Fruit fly (Drosophila melanogaster): ENCODE data around the gene CG32485.

CG32485 gene

dm6 chr3L:3070274-3071204, 20.4 kb downstream of the CG32485 start, which contains the start of the genes CG32486 and PAN3:
CG32486 (minus strand) TSS chr3L:3070839.
PAN3 (plus strand) TSS chr3L:3071133.
- TF ChIP-seq CG32121 (GFP tag; IDR thresholded peaks at IDR 0.05) (no peak), CG9948 (tag; optimal IDR thresholded peaks at IDR 0.05) (no peak), CG12605 (GFP tag; IDR thresholded peaks at IDR 0.05) (peak; percentile 28), CG8159 (tag; optimal IDR thresholded peaks at IDR 0.05) (peak; percentile 26), CG13204 (GFP tag; optimal IDR thresholded peaks at IDR 0.05) (peak; percentile 42), Ets98B (GFP tag; IDR thresholded peaks at IDR 0.05) (peak; percentile 36; the same call in 1 of the 2 replicates), CG4496 (GFP tag; IDR thresholded peaks at IDR 0.05) (0 out of 3 replicates have a peak, but pooled peaks have one; percentile 48), rn (GFP tag; IDR thresholded peaks at IDR 0.05) (no peak), fd96Ca (GFP tag; IDR thresholded peaks at IDR 0.05) (peak; percentile 52; the same call in 1 of the 3 replicates), gl (tag; optimal IDR thresholded peaks at IDR 0.05) (peak; percentile 10), CG8301 (tag; optimal IDR thresholded peaks at IDR 0.05) (peak; percentile 8), Snoo (tag; optimal IDR thresholded peaks at IDR 0.05) (no peak), CG10348 (GFP tag; IDR thresholded peaks at IDR 0.05) (no peak), D1 (tag; optimal IDR thresholded peaks at IDR 0.05) (no peak), Pif1A (GFP tag; optimal IDR thresholded peaks at IDR 0.05) (no peak), CG17806 (tag; optimal IDR thresholded peaks at IDR 0.05) (no peak), CG34367 (tag; optimal IDR thresholded peaks at IDR 0.05) (peak; percentile 16), EcR (GFP tag; optimal IDR thresholded peaks at IDR 0.05) (peak; percentile 49), Pif1B (GFP tag; optimal IDR thresholded peaks at IDR 0.05) (no peak), CG14655 (GFP tag; optimal IDR thresholded peaks at IDR 0.05) (no peak), CG15710 (tag; optimal IDR thresholded peaks at IDR 0.05) (peak; percentile 7)

- TF ChIP-seq CG10348 (GFP tag; IDR thresholded peaks at IDR 0.05) (no peak), Ets98B (GFP tag; IDR thresholded peaks at IDR 0.05) (no peak; the same call in 1 of the 2 replicates), CG4496 (GFP tag; IDR thresholded peaks at IDR 0.05) (no peak), CG15710 (tag; optimal IDR thresholded peaks at IDR 0.05) (peak; percentile 19), fd96Ca (GFP tag; IDR thresholded peaks at IDR 0.05) (no peak; the same call in 2 of the 3 replicates), CG9948 (tag; optimal IDR thresholded peaks at IDR 0.05) (peak; percentile 69), gl (tag; optimal IDR thresholded peaks at IDR 0.05) (no peak), CG34367 (tag; optimal IDR thresholded peaks at IDR 0.05) (peak; percentile 16), CG8301 (tag; optimal IDR thresholded peaks at IDR 0.05) (peak; percentile 14), CG17806 (tag; optimal IDR thresholded peaks at IDR 0.05) (peak; percentile 58), CG8159 (tag; optimal IDR thresholded peaks at IDR 0.05) (peak; percentile 51), Pif1A (GFP tag; optimal IDR thresholded peaks at IDR 0.05) (peak; percentile 48), CG32121 (GFP tag; IDR thresholded peaks at IDR 0.05) (no peak), CG12605 (GFP tag; IDR thresholded peaks at IDR 0.05) (0 out of 2 replicates have a peak, but pooled peaks have one; percentile 27), D1 (tag; optimal IDR thresholded peaks at IDR 0.05) (peak; percentile 61), EcR (GFP tag; optimal IDR thresholded peaks at IDR 0.05) (no peak), CG13204 (GFP tag; optimal IDR thresholded peaks at IDR 0.05) (peak; percentile 19), Pif1B (GFP tag; optimal IDR thresholded peaks at IDR 0.05) (peak; percentile 25), rn (GFP tag; IDR thresholded peaks at IDR 0.05) (no peak), Snoo (tag; optimal IDR thresholded peaks at IDR 0.05) (no peak), CG14655 (GFP tag; optimal IDR thresholded peaks at IDR 0.05) (peak; percentile 48)
Observed at dm6 chr3L:3071675-3072583, 21.8 kb downstream of the CG32485 start.

dm6 chr3L:3073460-3073859, 23.3 kb downstream of the CG32485 start:
- TF ChIP-seq CG8159 (tag; optimal IDR thresholded peaks at IDR 0.05) (peak; percentile 68), CG14655 (GFP tag; optimal IDR thresholded peaks at IDR 0.05) (peak; percentile 50), CG8301 (tag; optimal IDR thresholded peaks at IDR 0.05) (peak; percentile 47), Pif1B (GFP tag; optimal IDR thresholded peaks at IDR 0.05) (peak; percentile 6), CG32121 (GFP tag; IDR thresholded peaks at IDR 0.05) (no peak), Snoo (tag; optimal IDR thresholded peaks at IDR 0.05) (peak; percentile 4), CG15710 (tag; optimal IDR thresholded peaks at IDR 0.05) (peak; percentile 59), CG4496 (GFP tag; IDR thresholded peaks at IDR 0.05) (no peak), CG12605 (GFP tag; IDR thresholded peaks at IDR 0.05) (no peak), Pif1A (GFP tag; optimal IDR thresholded peaks at IDR 0.05) (peak; percentile 39), CG9948 (tag; optimal IDR thresholded peaks at IDR 0.05) (peak; percentile 55), EcR (GFP tag; optimal IDR thresholded peaks at IDR 0.05) (peak; percentile 37), CG17806 (tag; optimal IDR thresholded peaks at IDR 0.05) (peak; percentile 53)

- peak; percentile 50 for TF ChIP-seq CG17806 (tag; optimal IDR thresholded peaks at IDR 0.05)
- no peak for TF ChIP-seq CG13204 (GFP tag; optimal IDR thresholded peaks at IDR 0.05)
- peak; percentile 65 for TF ChIP-seq CG9948 (tag; optimal IDR thresholded peaks at IDR 0.05)
- TF ChIP-seq CG14655 (GFP tag; optimal IDR thresholded peaks at IDR 0.05): peak; percentile 78
- TF ChIP-seq Ets98B (GFP tag; IDR thresholded peaks at IDR 0.05): no peak
- no peak for TF ChIP-seq rn (GFP tag; IDR thresholded peaks at IDR 0.05)
- TF ChIP-seq Pif1B (GFP tag; optimal IDR thresholded peaks at IDR 0.05): peak; percentile 51
- TF ChIP-seq Snoo (tag; optimal IDR thresholded peaks at IDR 0.05): peak; percentile 51
- TF ChIP-seq CG10348 (GFP tag; IDR thresholded peaks at IDR 0.05): no peak
- TF ChIP-seq Pif1A (GFP tag; optimal IDR thresholded peaks at IDR 0.05): peak; percentile 43
- TF ChIP-seq CG34367 (tag; optimal IDR thresholded peaks at IDR 0.05): no peak
- TF ChIP-seq CG32121 (GFP tag; IDR thresholded peaks at IDR 0.05): no peak
- no peak for TF ChIP-seq EcR (GFP tag; optimal IDR thresholded peaks at IDR 0.05)
- TF ChIP-seq fd96Ca (GFP tag; IDR thresholded peaks at IDR 0.05): no peak
- no peak for TF ChIP-seq gl (tag; optimal IDR thresholded peaks at IDR 0.05)
- TF ChIP-seq CG4496 (GFP tag; IDR thresholded peaks at IDR 0.05): no peak
- TF ChIP-seq CG8159 (tag; optimal IDR thresholded peaks at IDR 0.05): peak; percentile 62
- TF ChIP-seq D1 (tag; optimal IDR thresholded peaks at IDR 0.05): no peak
- peak; percentile 58 for TF ChIP-seq CG8301 (tag; optimal IDR thresholded peaks at IDR 0.05)
- TF ChIP-seq CG12605 (GFP tag; IDR thresholded peaks at IDR 0.05): no peak
- peak; percentile 29 for TF ChIP-seq CG15710 (tag; optimal IDR thresholded peaks at IDR 0.05)
Observed at dm6 chr3L:3074380-3074779, 24.3 kb downstream of the CG32485 start.

Data from whole organism, pupa.